Fruit fly (Drosophila melanogaster): ENCODE measurements around the gene dnt.

The dnt gene

dm6 chr2L:19364622-19365021 is 1.6 kb upstream of the dnt start (continued):
- TF ChIP-seq Mrtf (GFP tag; IDR thresholded peaks at IDR 0.05) (no peak), CG16815 (GFP tag; optimal IDR thresholded peaks at IDR 0.05) (no peak), chif (GFP tag; optimal IDR thresholded peaks at IDR 0.05) (no peak), ftz-f1 (GFP tag; optimal IDR thresholded peaks at IDR 0.05) (no peak), CG8924 (tag; optimal IDR thresholded peaks at IDR 0.05) (peak; percentile 2), CG10959 (GFP tag; IDR thresholded peaks at IDR 0.05) (no peak), CG7839 (tag; optimal IDR thresholded peaks at IDR 0.05) (peak; percentile 36), Hmr (GFP tag; optimal IDR thresholded peaks at IDR 0.05) (peak; percentile 45), CG2120 (GFP tag; optimal IDR thresholded peaks at IDR 0.05) (peak; percentile 38), CG8359 (GFP tag; optimal IDR thresholded peaks at IDR 0.05; ENCODE audit: borderline replicate concordance) (no peak), Xrp1 (GFP tag; IDR thresholded peaks at IDR 0.05) (peak; percentile 37; the same call in 1 of the 2 replicates), PHDP (tag; optimal IDR thresholded peaks at IDR 0.05) (peak; percentile 47), danr (GFP tag; IDR thresholded peaks at IDR 0.05) (no peak), fd96Cb (tag; optimal IDR thresholded peaks at IDR 0.05) (peak; percentile 10), pb (GFP tag; optimal IDR thresholded peaks at IDR 0.05) (no peak), gcm (GFP tag; optimal IDR thresholded peaks at IDR 0.05) (no peak), CG17385 (GFP tag; optimal IDR thresholded peaks at IDR 0.05) (peak; percentile 1), CrebB (tag; optimal IDR thresholded peaks at IDR 0.05) (no peak), Dip3 (GFP tag; optimal IDR thresholded peaks at IDR 0.05) (no peak), CG8290 (GFP tag; optimal IDR thresholded peaks at IDR 0.05) (no peak), CG8290 (tag; optimal IDR thresholded peaks at IDR 0.05) (no peak), twi (tag; optimal IDR thresholded peaks at IDR 0.05) (no peak), CG18619 (GFP tag; optimal IDR thresholded peaks at IDR 0.05) (no peak), CG10267 (tag; optimal IDR thresholded peaks at IDR 0.05) (peak; percentile 7), Deaf1 (tag; optimal IDR thresholded peaks at IDR 0.05) (no peak), amos (GFP tag; IDR thresholded peaks at IDR 0.05; ENCODE audit: partially characterized antibody) (no peak), zfh2 (GFP tag; optimal IDR thresholded peaks at IDR 0.05) (no peak), CG7372 (GFP tag; IDR thresholded peaks at IDR 0.05) (no peak), ab (GFP tag; optimal IDR thresholded peaks at IDR 0.05) (no peak), phol (tag; optimal IDR thresholded peaks at IDR 0.05) (peak; percentile 26), HmgZ (tag; optimal IDR thresholded peaks at IDR 0.05) (no peak), CG12155 (GFP tag; optimal IDR thresholded peaks at IDR 0.05) (no peak), CG31224 (GFP tag; IDR thresholded peaks at IDR 0.05) (no peak), klu (GFP tag; IDR thresholded peaks at IDR 0.05) (no peak), CG13775 (GFP tag; optimal IDR thresholded peaks at IDR 0.05) (peak; percentile 18), CG4360 (GFP tag; IDR thresholded peaks at IDR 0.05) (no peak), sens-2 (GFP tag; IDR thresholded peaks at IDR 0.05) (no peak), CG13894 (tag; optimal IDR thresholded peaks at IDR 0.05) (no peak), pros (GFP tag; optimal IDR thresholded peaks at IDR 0.05) (no peak), CG30020 (tag; optimal IDR thresholded peaks at IDR 0.05) (no peak), dmrt11E (tag; optimal IDR thresholded peaks at IDR 0.05) (peak; percentile 35), Hey (tag; optimal IDR thresholded peaks at IDR 0.05) (no peak), Sox102F (GFP tag; optimal IDR thresholded peaks at IDR 0.05) (peak; percentile 1), bcd (GFP tag; optimal IDR thresholded peaks at IDR 0.05) (peak; percentile 30), TFAM (GFP tag; optimal IDR thresholded peaks at IDR 0.05) (no peak), mirr (GFP tag; optimal IDR thresholded peaks at IDR 0.05) (no peak), ewg (GFP tag; optimal IDR thresholded peaks at IDR 0.05) (no peak), Jarid2 (GFP tag; optimal IDR thresholded peaks at IDR 0.05) (no peak), pfk (GFP tag; optimal IDR thresholded peaks at IDR 0.05) (no peak), ac (GFP tag; optimal IDR thresholded peaks at IDR 0.05) (no peak), caup (GFP tag; optimal IDR thresholded peaks at IDR 0.05; ENCODE audit: severe bottlenecking) (no peak)

Data from whole organism, embryonic.